Worm (Caenorhabditis elegans) whole organism, mixed stage, embryonic: ENCODE results near the gene C34C12.7.

Experiments
- M03D4.4 ChIP-seq: sonication (generic microtip); optimal IDR thresholded peaks from 2 replicates; lab custom pipeline; 2017; ENCODE audit warnings: mild to moderate bottlenecking, missing genetic modification characterization, missing compliant biosample characterization
- bed-3 ChIP-seq: fragments of 200-800 bp; sonication (Bioruptor generic); optimal IDR thresholded peaks from 3 replicates; lab custom pipeline; 2018; ENCODE audit warnings: mild to moderate bottlenecking, missing genetic modification characterization, moderate library complexity, missing compliant biosample characterization
- blmp-1 ChIP-seq: fragments of 150-350 bp; optimal IDR thresholded peaks from 2 replicates; lab custom pipeline; 2014; ENCODE audit warnings: missing biosample characterization, missing genetic modification characterization
- ceh-39 ChIP-seq: fragments of 150-350 bp; optimal IDR thresholded peaks from 2 replicates; lab custom pipeline; 2014; ENCODE audit warnings: missing biosample characterization, missing genetic modification characterization
- ceh-43 ChIP-seq: fragments of 200-800 bp; sonication (Bioruptor generic); optimal IDR thresholded peaks from 2 replicates; lab custom pipeline; 2018; ENCODE audit warnings: mild to moderate bottlenecking, missing genetic modification characterization, moderate library complexity, missing compliant biosample characterization
- ceh-83 ChIP-seq: fragments of 200-800 bp; sonication (Bioruptor generic); optimal IDR thresholded peaks from 2 replicates; lab custom pipeline; 2018; ENCODE audit warnings: mild to moderate bottlenecking, missing genetic modification characterization, missing compliant biosample characterization
- ces-1 ChIP-seq: fragments of 150-350 bp; optimal IDR thresholded peaks from 2 replicates; lab custom pipeline; 2014; ENCODE audit warnings: missing biosample characterization, missing genetic modification reagents, missing genetic modification characterization
- cnd-1 ChIP-seq: fragments of 200-800 bp; sonication (Bioruptor generic); optimal IDR thresholded peaks from 2 replicates; lab custom pipeline; 2018; ENCODE audit warnings: mild to moderate bottlenecking, missing genetic modification characterization, missing compliant biosample characterization
- drap-1 ChIP-seq: fragments of 200-800 bp; sonication (Bioruptor generic); optimal IDR thresholded peaks from 3 replicates; lab custom pipeline; 2018; ENCODE audit warnings: mild to moderate bottlenecking, missing genetic modification characterization, missing compliant biosample characterization
- elt-1 ChIP-seq: sonication (generic microtip); optimal IDR thresholded peaks from 2 replicates; lab custom pipeline; 2017; ENCODE audit warnings: missing genetic modification characterization, mild to moderate bottlenecking, missing compliant biosample characterization, antibody characterized with exemption, moderate library complexity, borderline replicate concordance; ENCODE audit not compliant: insufficient read depth
- elt-3 ChIP-seq: fragments of 150-350 bp; optimal IDR thresholded peaks from 2 replicates; lab custom pipeline; 2014; ENCODE audit warnings: missing biosample characterization, missing genetic modification characterization
- flh-1 ChIP-seq: fragments of 200-800 bp; sonication (Bioruptor generic); optimal IDR thresholded peaks from 2 replicates; lab custom pipeline; 2018; ENCODE audit warnings: mild to moderate bottlenecking, missing genetic modification characterization, moderate library complexity, missing compliant biosample characterization
- ham-2 ChIP-seq: fragments of 200-800 bp; sonication (Bioruptor generic); optimal IDR thresholded peaks from 2 replicates; lab custom pipeline; 2018; ENCODE audit warnings: mild to moderate bottlenecking, missing genetic modification characterization, missing compliant biosample characterization
- hlh-1 ChIP-seq: fragments of 150-350 bp; optimal IDR thresholded peaks from 2 replicates; lab custom pipeline; 2014; ENCODE audit warnings: missing biosample characterization, missing genetic modification reagents, missing genetic modification characterization
- lin-13 ChIP-seq: fragments of 150-350 bp; optimal IDR thresholded peaks from 2 replicates; lab custom pipeline; 2014; ENCODE audit warnings: missing biosample characterization, missing genetic modification characterization
- lin-32 ChIP-seq: fragments of 200-800 bp; sonication (Bioruptor generic); optimal IDR thresholded peaks from 2 replicates; lab custom pipeline; 2018; ENCODE audit warnings: mild to moderate bottlenecking, missing genetic modification characterization, missing compliant biosample characterization
- lsy-2 ChIP-seq: fragments of 150-350 bp; optimal IDR thresholded peaks from 2 replicates; lab custom pipeline; 2014; ENCODE audit warnings: missing biosample characterization, missing genetic modification characterization
- mab-5 ChIP-seq: fragments of 150-350 bp; optimal IDR thresholded peaks from 2 replicates; lab custom pipeline; 2014; ENCODE audit warnings: missing biosample characterization, missing genetic modification characterization
- mep-1 ChIP-seq: fragments of 150-350 bp; optimal IDR thresholded peaks from 2 replicates; lab custom pipeline; 2017; ENCODE audit warnings: missing biosample characterization, missing genetic modification reagents, missing genetic modification characterization, inconsistent platforms
- mls-2 ChIP-seq: sonication (generic microtip); optimal IDR thresholded peaks from 2 replicates; lab custom pipeline; 2016; ENCODE audit warnings: mild to moderate bottlenecking, missing genetic modification characterization, moderate library complexity, missing compliant biosample characterization
- nhr-12 ChIP-seq: fragments of 150-350 bp; optimal IDR thresholded peaks from 2 replicates; lab custom pipeline; 2014; ENCODE audit warnings: missing biosample characterization, missing genetic modification characterization
- nhr-2 ChIP-seq: fragments of 150-350 bp; optimal IDR thresholded peaks from 2 replicates; lab custom pipeline; 2014; ENCODE audit warnings: missing biosample characterization, missing genetic modification characterization
- nhr-237 ChIP-seq: fragments of 150-350 bp; optimal IDR thresholded peaks from 2 replicates; lab custom pipeline; 2014; ENCODE audit warnings: missing biosample characterization, missing genetic modification characterization
- nhr-28 ChIP-seq: fragments of 150-350 bp; optimal IDR thresholded peaks from 2 replicates; lab custom pipeline; 2014; ENCODE audit warnings: missing biosample characterization, missing genetic modification characterization
- nhr-76 ChIP-seq: sonication (generic microtip); optimal IDR thresholded peaks from 2 replicates; lab custom pipeline; 2017; ENCODE audit warnings: missing biosample characterization, missing genetic modification characterization
- pha-4 ChIP-seq: fragments of 150-350 bp; optimal IDR thresholded peaks from 2 replicates; lab custom pipeline; 2018; ENCODE audit warnings: missing biosample characterization, missing genetic modification reagents, missing genetic modification characterization
- sem-2 ChIP-seq: fragments of 200-800 bp; sonication (Bioruptor generic); optimal IDR thresholded peaks from 2 replicates; lab custom pipeline; 2018; ENCODE audit warnings: mild to moderate bottlenecking, missing genetic modification characterization, missing compliant biosample characterization
- snpc-4 ChIP-seq: fragments of 150-350 bp; optimal IDR thresholded peaks from 2 replicates; lab custom pipeline; 2014; ENCODE audit warnings: missing biosample characterization, missing genetic modification characterization
- sptf-1 ChIP-seq: sonication (generic microtip); optimal IDR thresholded peaks from 2 replicates; lab custom pipeline; 2017; ENCODE audit warnings: mild to moderate bottlenecking, missing genetic modification characterization, moderate library complexity, missing compliant biosample characterization
- tbx-8 ChIP-seq: fragments of 200-800 bp; sonication (Bioruptor generic); optimal IDR thresholded peaks from 2 replicates; lab custom pipeline; 2018; ENCODE audit warnings: mild to moderate bottlenecking, missing genetic modification characterization, moderate library complexity, missing compliant biosample characterization
- unc-120 ChIP-seq: sonication (generic microtip); optimal IDR thresholded peaks from 2 replicates; lab custom pipeline; 2017; ENCODE audit warnings: missing genetic modification characterization, missing compliant biosample characterization; ENCODE audit not compliant: poor library complexity, severe bottlenecking
- unc-39 ChIP-seq: fragments of 150-350 bp; optimal IDR thresholded peaks from 2 replicates; lab custom pipeline; 2014; ENCODE audit warnings: missing biosample characterization, missing genetic modification characterization
- unc-62 ChIP-seq: fragments of 150-350 bp; optimal IDR thresholded peaks from 2 replicates; lab custom pipeline; 2014; ENCODE audit warnings: missing biosample characterization, missing genetic modification reagents, missing genetic modification characterization
- zip-8 ChIP-seq: fragments of 150-350 bp; optimal IDR thresholded peaks from 2 replicates; lab custom pipeline; 2014; ENCODE audit warnings: missing biosample characterization, missing genetic modification characterization
- ztf-11 ChIP-seq: fragments of 150-350 bp; optimal IDR thresholded peaks from 2 replicates; lab custom pipeline; 2014; ENCODE audit warnings: missing biosample characterization, missing genetic modification characterization

Gene C34C12.7

DNA sequence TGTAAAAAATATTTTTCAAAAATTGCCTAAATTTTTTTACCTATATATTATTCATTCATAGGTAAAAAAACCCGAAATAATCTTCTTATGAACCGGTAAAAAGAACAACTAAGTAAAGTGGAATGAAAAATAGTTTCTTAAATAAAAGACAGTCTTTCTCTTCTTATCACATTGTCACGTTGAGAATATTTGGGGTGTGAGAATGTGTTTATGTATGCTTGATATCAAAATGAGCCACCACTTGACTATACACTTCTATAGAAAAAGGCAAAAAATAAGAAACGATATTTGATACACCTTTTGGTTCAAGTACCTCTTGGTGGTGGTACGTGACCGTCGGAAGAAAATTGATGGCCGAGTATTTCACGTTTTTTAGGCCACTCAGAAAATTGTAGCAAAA lies 31.4 kb upstream of the C34C12.7 start, which contains the start of gene hmit-1.3:
Gene hmit-1.3 (minus strand): TSS at position 103 of the 400 bp plus-strand sequence.
- TF ChIP-seq ham-2 (no peak), cnd-1 (tag; lab: Kevin White, UChicago) (no peak), lin-13 (tag; lab: Kevin White, UChicago) (no peak), drap-1 (no peak), elt-3 (no peak), flh-1 (no peak), mls-2 (no peak), nhr-12 (tag; lab: Kevin White, UChicago) (no peak), ceh-83 (GFP tag; lab: Kevin White, UChicago) (no peak), lin-32 (GFP tag; lab: Kevin White, UChicago) (no peak)

DNA sequence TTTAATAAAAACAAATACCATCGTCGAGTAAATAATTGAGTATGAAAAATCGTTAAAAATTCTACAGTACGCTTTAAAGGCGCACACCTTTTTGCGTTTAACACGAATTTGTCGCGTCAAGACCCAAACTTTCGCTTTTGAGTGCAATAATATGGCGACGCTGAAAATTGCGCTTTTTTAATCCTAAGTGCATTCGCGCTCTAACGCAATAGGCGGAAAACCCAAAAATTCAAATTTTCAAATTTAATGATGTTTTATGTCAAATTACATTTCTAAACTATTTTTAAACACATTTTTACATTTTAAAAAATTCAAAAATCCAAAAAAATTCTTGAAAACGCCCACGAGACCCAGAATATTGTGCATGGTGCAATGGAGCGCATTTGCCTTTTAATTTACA lies 23.7 kb upstream of the C34C12.7 start:
- TF ChIP-seq unc-62 = no peak
- no peak for TF ChIP-seq bed-3 (GFP tag; lab: Kevin White, UChicago)
- no peak for TF ChIP-seq unc-39 (tag; lab: Kevin White, UChicago)
- TF ChIP-seq, all 35 proteins: peak for 0

DNA sequence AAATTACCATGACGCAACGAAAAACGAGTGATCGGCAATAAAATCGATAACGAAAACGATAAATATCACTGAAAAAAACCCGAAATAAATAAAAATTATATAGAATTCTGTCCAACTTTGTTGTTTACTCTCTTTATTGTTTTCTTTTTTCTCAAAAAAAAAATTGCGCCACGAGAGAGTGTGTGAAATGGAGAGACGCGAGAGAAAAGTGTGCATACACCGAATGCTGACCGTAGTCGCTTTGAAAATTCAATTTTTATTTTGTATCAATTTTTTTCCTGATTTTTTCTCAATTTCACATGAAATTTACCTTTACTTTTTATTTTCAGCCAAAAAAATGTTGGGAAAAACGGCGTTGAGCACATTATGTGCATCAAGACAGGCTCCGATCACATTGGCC lies 21.8 kb upstream of the C34C12.7 start, which contains the start of the genes M01F1.4 and mrpl-35:
Gene M01F1.4 (minus strand): TSS at position 126 of the 400 bp plus-strand sequence.
Gene mrpl-35 (plus strand): TSS at position 330 of the 400 bp plus-strand sequence.
- TF ChIP-seq M03D4.4 (tag; lab: Kevin White, UChicago) (no peak), cnd-1 (tag; lab: Kevin White, UChicago) (no peak), elt-1 (tag; lab: Kevin White, UChicago) (no peak), ham-2 (no peak), drap-1 (no peak), lsy-2 (tag; lab: Kevin White, UChicago) (peak; percentile 94), sptf-1 (no peak), snpc-4 (tag; lab: Kevin White, UChicago) (no peak), mab-5 (tag; lab: Kevin White, UChicago) (no peak), bed-3 (GFP tag; lab: Kevin White, UChicago) (no peak), hlh-1 (tag; lab: Kevin White, UChicago) (no peak), sem-2 (GFP tag; lab: Kevin White, UChicago) (no peak), ces-1 (peak; percentile 51), nhr-28 (no peak), nhr-237 (peak; percentile 21), nhr-76 (tag; lab: Kevin White, UChicago) (no peak), ceh-83 (GFP tag; lab: Kevin White, UChicago) (no peak), ztf-11 (tag; lab: Kevin White, UChicago) (no peak), lin-32 (GFP tag; lab: Kevin White, UChicago) (no peak), nhr-12 (tag; lab: Kevin White, UChicago) (no peak), mep-1 (tag; lab: Kevin White, UChicago) (peak; percentile 65), nhr-2 (tag; lab: Kevin White, UChicago) (no peak), mls-2 (no peak), blmp-1 (tag; lab: Kevin White, UChicago) (no peak), ceh-39 (no peak), pha-4 (tag; lab: Kevin White, UChicago) (no peak), unc-39 (tag; lab: Kevin White, UChicago) (no peak)

DNA sequence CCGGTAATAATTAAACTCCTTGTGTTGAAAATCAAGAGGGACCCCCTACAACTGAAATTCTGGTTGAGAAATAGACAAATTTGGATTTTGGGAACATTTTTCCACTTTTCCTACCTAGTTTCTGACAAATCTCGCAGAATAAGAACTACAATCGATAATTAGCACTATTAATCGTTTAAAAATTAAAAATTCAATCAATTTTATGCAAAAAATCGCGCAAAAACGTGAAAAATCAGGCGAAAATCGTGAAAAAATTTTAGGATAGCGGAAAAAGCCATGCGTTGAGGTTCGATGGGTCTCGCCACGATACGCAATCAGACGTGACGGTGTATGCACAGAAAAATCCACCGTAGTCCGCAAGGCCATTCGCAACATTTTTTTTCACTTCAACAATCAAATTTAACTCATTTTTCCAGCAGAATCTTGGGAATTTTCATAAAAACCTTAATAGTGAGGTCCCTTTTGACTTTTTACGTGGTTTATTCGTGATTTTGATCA lies 17.0 kb upstream of the C34C12.7 start, which contains the start of gene lias-1:
Gene lias-1 (minus strand): TSS at position 51 of the 498 bp plus-strand sequence.
- no peak for TF ChIP-seq zip-8
- no peak for TF ChIP-seq unc-39 (tag; lab: Kevin White, UChicago)
- TF ChIP-seq bed-3 (GFP tag; lab: Kevin White, UChicago) = no peak
- no peak for TF ChIP-seq nhr-76 (tag; lab: Kevin White, UChicago)
- TF ChIP-seq unc-62 = no peak
- TF ChIP-seq snpc-4 (tag; lab: Kevin White, UChicago) = no peak
- TF ChIP-seq nhr-12 (tag; lab: Kevin White, UChicago) = no peak
- no peak for TF ChIP-seq mab-5 (tag; lab: Kevin White, UChicago)
- no peak for TF ChIP-seq sem-2 (GFP tag; lab: Kevin White, UChicago)
- TF ChIP-seq ham-2 = peak; percentile 58
- no peak for TF ChIP-seq ceh-39
- TF ChIP-seq blmp-1 (tag; lab: Kevin White, UChicago) = no peak
- TF ChIP-seq M03D4.4 (tag; lab: Kevin White, UChicago) = peak; percentile 62
- peak; percentile 15 for TF ChIP-seq ztf-11 (tag; lab: Kevin White, UChicago)
- TF ChIP-seq sptf-1 = peak; percentile 81
- no peak for TF ChIP-seq cnd-1 (tag; lab: Kevin White, UChicago)
- no peak for TF ChIP-seq nhr-2 (tag; lab: Kevin White, UChicago)
- peak; percentile 61 for TF ChIP-seq ces-1
- TF ChIP-seq lin-32 (GFP tag; lab: Kevin White, UChicago) = no peak
- no peak for TF ChIP-seq elt-1 (tag; lab: Kevin White, UChicago)
- TF ChIP-seq mls-2 = no peak
- TF ChIP-seq mep-1 (tag; lab: Kevin White, UChicago) = peak; percentile 92
- peak; percentile 87 for TF ChIP-seq pha-4 (tag; lab: Kevin White, UChicago)
- peak; percentile 96 for TF ChIP-seq lsy-2 (tag; lab: Kevin White, UChicago)
- TF ChIP-seq hlh-1 (tag; lab: Kevin White, UChicago) = peak; percentile 80
- TF ChIP-seq flh-1 = no peak
- peak; percentile 86 for TF ChIP-seq lin-13 (tag; lab: Kevin White, UChicago)
- no peak for TF ChIP-seq nhr-28
- TF ChIP-seq ceh-43 (GFP tag; lab: Kevin White, UChicago) = peak; percentile 31
- no peak for TF ChIP-seq ceh-83 (GFP tag; lab: Kevin White, UChicago)
- TF ChIP-seq drap-1 = no peak
- TF ChIP-seq elt-3 = no peak
- peak; percentile 58 for TF ChIP-seq unc-120 (tag; lab: Kevin White, UChicago)
- TF ChIP-seq tbx-8 (GFP tag; lab: Kevin White, UChicago) = peak; percentile 58
- peak; percentile 64 for TF ChIP-seq nhr-237
- TF ChIP-seq, all 35 proteins: peak for 14
